Worm (Caenorhabditis elegans): Measurements from ENCODE around the gene T10D4.6.

- no peak for TF ChIP-seq unc-86 (tag; optimal IDR thresholded peaks at IDR 0.05)
- no peak for TF ChIP-seq lin-13 (GFP tag; optimal IDR thresholded peaks at IDR 0.05)
- no peak for TF ChIP-seq unc-62 (GFP tag; optimal IDR thresholded peaks at IDR 0.05)
- no peak for TF ChIP-seq ama-1 (optimal IDR thresholded peaks at IDR 0.05)
- TF ChIP-seq nhr-11 (tag; optimal IDR thresholded peaks at IDR 0.05): no peak
- no peak for TF ChIP-seq isw-1 (GFP tag; IDR thresholded peaks at IDR 0.05)
- TF ChIP-seq aha-1 (tag; optimal IDR thresholded peaks at IDR 0.05): no peak
- TF ChIP-seq nhr-77 (tag; optimal IDR thresholded peaks at IDR 0.05): no peak
- TF ChIP-seq fkh-8 (tag; optimal IDR thresholded peaks at IDR 0.05): no peak
- no peak for TF ChIP-seq hlh-17 (GFP tag; optimal IDR thresholded peaks at IDR 0.05; ENCODE audit: borderline replicate concordance)
These were observed 7.2 kb downstream of the T10D4.6 start, which contains the start of gene ins-19 for ce11 chrII:3126341-3126740.
